Worm (Caenorhabditis elegans): ENCODE measurements around the gene scl-15.

ce11 chrII:3248043-3248718 lies 36.3 kb downstream of the scl-15 start, which contains the start of the genes fbxc-50 and C17F4.2:
- TF ChIP-seq nhr-76 (tag; optimal IDR thresholded peaks at IDR 0.05) (no peak), eor-1 (tag; optimal IDR thresholded peaks at IDR 0.05) (no peak), nhr-12 (tag; optimal IDR thresholded peaks at IDR 0.05) (no peak), nhr-77 (tag; optimal IDR thresholded peaks at IDR 0.05) (no peak), ztf-4 (tag; optimal IDR thresholded peaks at IDR 0.05) (no peak), tbx-2 (tag; optimal IDR thresholded peaks at IDR 0.05) (no peak), nhr-28 (tag; optimal IDR thresholded peaks at IDR 0.05) (no peak), skn-1 (tag; optimal IDR thresholded peaks at IDR 0.05) (no peak), ceh-16 (tag; optimal IDR thresholded peaks at IDR 0.05) (no peak), lin-15B (tag; optimal IDR thresholded peaks at IDR 0.05) (no peak), unc-62 (GFP tag; optimal IDR thresholded peaks at IDR 0.05) (no peak)

Data from whole organism, L3 larva.